Worm (Caenorhabditis elegans) whole organism, midembryonic: Measurements from ENCODE around the gene W09G10.9.

ENCODE experiments used
- T22C8.4 ChIP-seq: fragments of 200-800 bp; sonication (Bioruptor generic); IDR thresholded peaks from 2 replicates; pipeline ENCODE4 v1.3.6; 2022; ENCODE audit warnings: missing genetic modification characterization, missing compliant biosample characterization
- cog-1 ChIP-seq: sonication (generic microtip); optimal IDR thresholded peaks from 2 replicates; lab custom pipeline; 2016; ENCODE audit warnings: missing genetic modification characterization, missing compliant biosample characterization
- flt-1 ChIP-seq: fragments of 200-800 bp; sonication (Bioruptor generic); IDR thresholded peaks from 2 replicates; pipeline ENCODE4 v1.3.6; 2022; ENCODE audit warnings: missing genetic modification characterization, missing compliant biosample characterization
- klf-2 ChIP-seq: fragments of 200-800 bp; sonication (Bioruptor generic); conservative IDR thresholded peaks from 2 replicates; pipeline ENCODE4 v1.3.6; 2022; ENCODE audit warnings: missing genetic modification reagents, missing genetic modification characterization, missing compliant biosample characterization
- med-1 ChIP-seq: sonication (generic microtip); optimal IDR thresholded peaks from 2 replicates; lab custom pipeline; 2017; ENCODE audit warnings: missing genetic modification characterization, mild to moderate bottlenecking, missing compliant biosample characterization, antibody characterized with exemption, missing genetic modification reagents; ENCODE audit not compliant: insufficient read depth
- ref-1 ChIP-seq: fragments of 200-800 bp; sonication (Bioruptor generic); conservative IDR thresholded peaks from 2 replicates; pipeline ENCODE4 v1.3.6; 2022; ENCODE audit warnings: missing genetic modification reagents, missing genetic modification characterization, missing compliant biosample characterization
- tab-1 ChIP-seq: fragments of 200-800 bp; sonication (Bioruptor generic); IDR thresholded peaks from 2 replicates; pipeline ENCODE4 v1.3.6; 2022; ENCODE audit warnings: missing genetic modification characterization, missing compliant biosample characterization
- ztf-23 ChIP-seq: fragments of 200-800 bp; sonication (Bioruptor generic); IDR thresholded peaks from 2 replicates; pipeline ENCODE4 v1.3.6; 2022; ENCODE audit warnings: missing genetic modification reagents, missing genetic modification characterization, missing compliant biosample characterization
- ztf-29 ChIP-seq: fragments of 200-800 bp; sonication (Bioruptor generic); IDR thresholded peaks from 2 replicates; pipeline ENCODE4 v1.3.6; 2022; ENCODE audit warnings: missing genetic modification reagents, missing genetic modification characterization, missing compliant biosample characterization

The W09G10.9 gene

ce11 chrII:3518961-3519544 is 2.5 kb upstream of the W09G10.9 start, which contains the start of gene clec-126:
Gene clec-126, plus strand, starts transcription at chrII:3519494.
- TF ChIP-seq cog-1 (tag; lab: Kevin White, UChicago), result peak; percentile 87
- TF ChIP-seq tab-1 (GFP tag; lab: Robert Waterston, UW), result peak; percentile 89
- TF ChIP-seq ref-1 (GFP tag; lab: Robert Waterston, UW), result peak; percentile 81
- peak; percentile 88 for TF ChIP-seq T22C8.4 (GFP tag; lab: Robert Waterston, UW)
- TF ChIP-seq klf-2 (GFP tag; lab: Robert Waterston, UW), result peak; percentile 84
- peak; percentile 62 for TF ChIP-seq med-1 (GFP tag; lab: Kevin White, UChicago)
- peak; percentile 93 for TF ChIP-seq flt-1
- TF ChIP-seq ztf-23 (GFP tag; lab: Robert Waterston, UW), result peak; percentile 87; the same call in 1 of the 2 replicates
- TF ChIP-seq ztf-29 (GFP tag; lab: Robert Waterston, UW), result peak; percentile 86; the same call in 1 of the 2 replicates

DNA sequence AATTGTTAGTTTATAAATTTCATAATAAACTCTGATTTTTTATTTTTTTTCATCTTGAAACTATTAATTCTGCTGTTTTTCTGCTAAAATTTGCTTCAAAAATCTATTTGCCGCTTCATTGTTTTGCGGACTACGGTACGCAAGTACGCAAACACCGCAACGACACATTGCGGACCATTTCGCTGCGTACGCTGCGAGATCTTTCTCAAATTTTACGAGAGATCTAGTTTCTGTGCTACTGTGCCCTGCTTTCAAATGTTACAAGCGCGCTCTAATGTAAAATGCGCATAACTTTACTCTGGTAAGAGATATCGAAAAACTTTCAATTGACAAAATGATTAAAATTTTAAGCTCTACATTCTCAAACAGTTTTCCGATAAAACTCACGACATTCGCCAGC is 1.9 kb downstream of the W09G10.9 start:
- peak; percentile 74 for TF ChIP-seq flt-1

DNA sequence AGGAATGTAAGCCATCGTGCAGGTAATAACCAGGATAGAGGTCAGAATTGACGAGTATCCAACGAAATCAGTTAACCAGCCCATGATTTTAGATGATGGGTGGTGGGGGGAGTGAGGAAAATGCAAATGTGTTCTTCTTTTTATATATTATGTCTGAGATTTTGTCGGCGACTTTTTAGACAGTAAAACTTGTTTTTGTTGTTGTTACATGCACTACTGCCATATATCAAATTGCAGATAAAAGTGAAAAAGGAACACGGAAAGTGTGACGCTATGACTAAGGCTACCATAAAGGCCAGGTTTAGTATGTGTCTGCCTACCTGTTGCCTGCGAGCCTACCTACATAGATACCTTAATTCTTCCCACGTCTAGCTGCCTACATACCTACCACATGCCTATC is 2.5 kb downstream of the W09G10.9 start, which contains the start of gene col-72:
TSS of gene col-72 (minus strand) at position 101 of the 400 bp plus-strand sequence.
- TF ChIP-seq tab-1 (GFP tag; lab: Robert Waterston, UW), result no peak
- no peak for TF ChIP-seq cog-1 (tag; lab: Kevin White, UChicago)
- no peak for TF ChIP-seq flt-1
- no peak for TF ChIP-seq ref-1 (GFP tag; lab: Robert Waterston, UW)
- TF ChIP-seq T22C8.4 (GFP tag; lab: Robert Waterston, UW), result no peak
- no peak for TF ChIP-seq ztf-29 (GFP tag; lab: Robert Waterston, UW)
- no peak for TF ChIP-seq klf-2 (GFP tag; lab: Robert Waterston, UW)
- TF ChIP-seq ztf-23 (GFP tag; lab: Robert Waterston, UW), result no peak

DNA sequence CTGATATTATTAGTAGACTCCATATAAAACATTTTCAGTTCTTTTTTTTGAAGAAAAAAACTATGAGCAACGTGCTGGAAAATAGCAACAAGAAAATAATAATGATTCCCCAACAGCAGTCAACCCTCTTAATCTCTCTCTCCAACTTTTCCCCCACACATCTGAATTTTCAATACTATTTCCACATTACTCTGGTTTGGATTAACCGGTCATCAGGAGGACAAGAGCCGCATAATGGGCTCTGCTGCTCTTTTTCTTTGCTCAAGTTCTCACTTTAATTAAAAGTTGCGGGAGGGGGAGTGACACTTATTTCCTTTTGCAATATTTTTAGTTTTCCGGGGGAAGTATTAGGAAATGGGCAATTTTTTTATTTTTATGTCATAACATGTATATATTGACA is 5.9 kb downstream of the W09G10.9 start:
- TF ChIP-seq flt-1, result no peak
- TF ChIP-seq med-1 (GFP tag; lab: Kevin White, UChicago), result no peak
- no peak for TF ChIP-seq ztf-29 (GFP tag; lab: Robert Waterston, UW)
- TF ChIP-seq ztf-23 (GFP tag; lab: Robert Waterston, UW), result no peak
- TF ChIP-seq T22C8.4 (GFP tag; lab: Robert Waterston, UW), result no peak
- no peak for TF ChIP-seq klf-2 (GFP tag; lab: Robert Waterston, UW)
- no peak for TF ChIP-seq cog-1 (tag; lab: Kevin White, UChicago)
- TF ChIP-seq tab-1 (GFP tag; lab: Robert Waterston, UW), result no peak
- no peak for TF ChIP-seq ref-1 (GFP tag; lab: Robert Waterston, UW)

- no peak for TF ChIP-seq ref-1 (GFP tag; lab: Robert Waterston, UW)
- no peak for TF ChIP-seq med-1 (GFP tag; lab: Kevin White, UChicago)
- no peak for TF ChIP-seq tab-1 (GFP tag; lab: Robert Waterston, UW)
- no peak for TF ChIP-seq ztf-23 (GFP tag; lab: Robert Waterston, UW)
- no peak for TF ChIP-seq klf-2 (GFP tag; lab: Robert Waterston, UW)
- no peak for TF ChIP-seq ztf-29 (GFP tag; lab: Robert Waterston, UW)
- TF ChIP-seq T22C8.4 (GFP tag; lab: Robert Waterston, UW), result no peak
- TF ChIP-seq flt-1, result no peak
- TF ChIP-seq cog-1 (tag; lab: Kevin White, UChicago), result no peak
These were observed 6.7 kb downstream of the W09G10.9 start, which contains the start of gene ncs-6 for ce11 chrII:3528256-3528655. Gene ncs-6, minus strand, starts transcription at chrII:3528516.

ce11 chrII:3540151-3540550 is 18.6 kb downstream of the W09G10.9 start:
- TF ChIP-seq med-1 (GFP tag; lab: Kevin White, UChicago), result no peak
- TF ChIP-seq ref-1 (GFP tag; lab: Robert Waterston, UW), result no peak
- TF ChIP-seq ztf-29 (GFP tag; lab: Robert Waterston, UW), result no peak
- no peak for TF ChIP-seq klf-2 (GFP tag; lab: Robert Waterston, UW)
- no peak for TF ChIP-seq ztf-23 (GFP tag; lab: Robert Waterston, UW)
- no peak for TF ChIP-seq cog-1 (tag; lab: Kevin White, UChicago)
- TF ChIP-seq tab-1 (GFP tag; lab: Robert Waterston, UW), result no peak

DNA sequence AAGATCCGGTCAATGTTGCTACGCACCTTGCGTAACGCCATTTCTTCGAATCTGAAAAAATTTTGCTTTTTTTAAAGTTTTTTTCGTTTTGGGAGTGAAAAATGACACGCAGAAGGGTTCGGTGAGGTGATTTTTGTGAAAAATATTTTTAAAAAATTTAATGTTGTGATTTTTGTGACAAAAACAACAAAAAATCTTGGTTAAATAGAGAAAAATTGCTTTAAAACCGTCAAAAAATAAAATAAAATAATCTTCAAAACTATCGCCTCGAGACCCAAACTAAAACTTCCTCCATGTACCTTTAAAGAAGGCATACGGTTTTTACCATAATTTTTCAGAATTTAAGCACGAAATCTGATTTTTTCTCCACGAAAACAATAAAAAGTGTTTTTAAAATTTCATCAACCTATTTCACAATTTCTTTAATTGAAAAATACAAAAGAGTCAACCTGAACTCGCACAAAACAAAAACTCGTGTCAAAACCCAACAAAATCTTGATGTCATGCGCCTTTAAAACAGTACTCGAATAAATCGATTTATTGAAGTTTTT is 24.9 kb downstream of the W09G10.9 start, which contains the start of gene apd-3:
TSS of gene apd-3 (minus strand) at position 51 of the 551 bp plus-strand sequence.
- TF ChIP-seq ref-1 (GFP tag; lab: Robert Waterston, UW) (no peak), tab-1 (GFP tag; lab: Robert Waterston, UW) (no peak), T22C8.4 (GFP tag; lab: Robert Waterston, UW) (no peak), flt-1 (no peak), ztf-29 (GFP tag; lab: Robert Waterston, UW) (no peak), med-1 (GFP tag; lab: Kevin White, UChicago) (no peak), ztf-23 (GFP tag; lab: Robert Waterston, UW) (no peak), cog-1 (tag; lab: Kevin White, UChicago) (no peak), klf-2 (GFP tag; lab: Robert Waterston, UW) (no peak)

DNA sequence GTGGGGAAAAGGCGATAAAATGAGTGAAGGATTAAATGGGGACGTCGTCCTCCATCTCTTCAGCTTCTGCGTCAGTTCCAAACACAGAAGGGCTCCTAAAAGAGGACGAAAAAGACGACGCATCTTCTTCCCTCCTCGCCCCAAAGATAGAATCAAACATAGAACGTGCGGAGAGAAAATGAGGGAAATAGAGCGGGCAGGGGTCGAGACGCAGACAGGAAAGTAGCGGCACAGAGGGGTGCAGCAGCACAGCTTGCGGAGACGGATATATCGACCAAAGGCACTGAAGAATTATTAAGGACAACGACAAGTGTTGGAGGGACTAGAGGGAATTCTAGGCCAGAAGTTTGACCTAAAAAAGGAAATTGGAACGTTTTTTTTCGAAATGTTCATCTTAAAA is 25.7 kb downstream of the W09G10.9 start:
- TF ChIP-seq cog-1 (tag; lab: Kevin White, UChicago) (no peak), ztf-23 (GFP tag; lab: Robert Waterston, UW) (no peak), T22C8.4 (GFP tag; lab: Robert Waterston, UW) (no peak), ztf-29 (GFP tag; lab: Robert Waterston, UW) (no peak; the same call in 1 of the 2 replicates), tab-1 (GFP tag; lab: Robert Waterston, UW) (no peak), med-1 (GFP tag; lab: Kevin White, UChicago) (no peak), ref-1 (GFP tag; lab: Robert Waterston, UW) (no peak), flt-1 (no peak), klf-2 (GFP tag; lab: Robert Waterston, UW) (no peak)

DNA sequence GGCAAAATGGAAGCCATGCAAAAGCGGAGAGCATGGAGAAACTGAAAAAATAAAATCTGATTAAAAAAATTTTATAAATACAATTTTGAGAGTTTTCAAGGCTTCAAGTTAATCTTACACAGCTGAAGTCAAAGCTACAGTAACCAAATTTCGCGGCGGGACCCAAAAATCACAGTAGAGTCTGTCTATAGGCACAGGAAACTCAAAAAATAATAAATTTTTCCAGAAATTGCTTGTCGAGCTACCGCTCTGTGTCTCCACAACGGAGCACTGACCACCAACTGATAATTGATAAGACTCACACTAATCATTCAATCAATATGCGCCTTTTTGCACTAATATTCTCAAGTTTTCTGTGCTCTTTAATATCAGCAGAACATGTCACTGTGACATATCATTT is 28.8 kb downstream of the W09G10.9 start, which contains the start of gene W10G11.19:
TSS of gene W10G11.19 (plus strand) at position 301 of the 400 bp plus-strand sequence.
- no peak for TF ChIP-seq T22C8.4 (GFP tag; lab: Robert Waterston, UW)
